Worm (Caenorhabditis elegans) whole organism, early embryonic: ENCODE data around the gene F48E8.4.

Source experiments
- B0310.2 ChIP-seq: sonication (generic microtip); optimal IDR thresholded peaks from 2 replicates; lab custom pipeline; 2016; ENCODE audit warnings: mild to moderate bottlenecking, missing genetic modification characterization, missing compliant biosample characterization
- F13C5.2 ChIP-seq: sonication (generic microtip); optimal IDR thresholded peaks from 2 replicates; lab custom pipeline; 2017; ENCODE audit warnings: mild to moderate bottlenecking, missing genetic modification characterization, inconsistent platforms, missing compliant biosample characterization
- aly-1 ChIP-seq: sonication (generic microtip); optimal IDR thresholded peaks from 2 replicates; lab custom pipeline; 2016; ENCODE audit warnings: missing genetic modification characterization, missing compliant biosample characterization
- ama-1 ChIP-seq: fragments of 150-350 bp; optimal IDR thresholded peaks from 2 replicates; lab custom pipeline; 2014
- ceh-13 ChIP-seq: fragments of 200-800 bp; sonication (Bioruptor generic); optimal IDR thresholded peaks from 2 replicates; lab custom pipeline; 2018; ENCODE audit warnings: mild to moderate bottlenecking, missing genetic modification characterization, missing compliant biosample characterization
- ceh-36 ChIP-seq: sonication (generic microtip); optimal IDR thresholded peaks from 2 replicates; lab custom pipeline; 2016; ENCODE audit warnings: missing genetic modification characterization, inconsistent platforms, missing compliant biosample characterization
- ets-7 ChIP-seq: sonication (generic microtip); optimal IDR thresholded peaks from 2 replicates; lab custom pipeline; 2016; ENCODE audit warnings: missing genotype, missing genetic modification characterization, missing compliant biosample characterization
- flt-1 ChIP-seq: fragments of 200-800 bp; sonication (Bioruptor generic); IDR thresholded peaks from 2 replicates; pipeline ENCODE4 v1.3.6; 2022; ENCODE audit warnings: missing genetic modification characterization, missing compliant biosample characterization
- hmbx-1 ChIP-seq: sonication (generic microtip); optimal IDR thresholded peaks from 2 replicates; lab custom pipeline; 2016; ENCODE audit warnings: mild to moderate bottlenecking, missing genetic modification characterization, missing compliant biosample characterization
- hmg-4 ChIP-seq: fragments of 200-800 bp; sonication (Bioruptor generic); optimal IDR thresholded peaks from 2 replicates; lab custom pipeline; 2018; ENCODE audit warnings: mild to moderate bottlenecking, missing genetic modification characterization, missing compliant biosample characterization
- hnd-1 ChIP-seq: sonication (generic microtip); optimal IDR thresholded peaks from 2 replicates; lab custom pipeline; 2016; ENCODE audit warnings: missing genetic modification characterization, missing compliant biosample characterization
- pes-1 ChIP-seq: fragments of 200-800 bp; sonication (Bioruptor generic); IDR thresholded peaks from 2 replicates; pipeline ENCODE4 v1.3.6; 2022; ENCODE audit warnings: missing genetic modification reagents, missing genetic modification characterization, missing compliant biosample characterization
- scrt-1 ChIP-seq: fragments of 200-800 bp; sonication (Bioruptor generic); IDR thresholded peaks from 2 replicates; pipeline ENCODE4 v1.3.6; 2022; ENCODE audit warnings: missing genetic modification characterization, missing compliant biosample characterization
- sea-1 ChIP-seq: fragments of 200-800 bp; sonication (Bioruptor generic); conservative IDR thresholded peaks from 2 replicates; pipeline ENCODE4 v1.3.6; 2022; ENCODE audit warnings: missing genetic modification characterization, missing compliant biosample characterization
- tbx-11 ChIP-seq: fragments of 200-800 bp; sonication (Bioruptor generic); IDR thresholded peaks from 2 replicates; pipeline ENCODE4 v1.3.6; 2022; ENCODE audit warnings: missing genetic modification characterization, missing compliant biosample characterization
- tbx-37 ChIP-seq: fragments of 200-800 bp; sonication (Bioruptor generic); conservative IDR thresholded peaks from 2 replicates; pipeline ENCODE4 v1.3.6; 2022; ENCODE audit warnings: missing genetic modification reagents, missing genetic modification characterization, missing compliant biosample characterization
- tra-4 ChIP-seq: sonication (generic microtip); optimal IDR thresholded peaks from 2 replicates; lab custom pipeline; 2017; ENCODE audit warnings: missing genetic modification characterization, missing compliant biosample characterization

F48E8.4 gene

DNA sequence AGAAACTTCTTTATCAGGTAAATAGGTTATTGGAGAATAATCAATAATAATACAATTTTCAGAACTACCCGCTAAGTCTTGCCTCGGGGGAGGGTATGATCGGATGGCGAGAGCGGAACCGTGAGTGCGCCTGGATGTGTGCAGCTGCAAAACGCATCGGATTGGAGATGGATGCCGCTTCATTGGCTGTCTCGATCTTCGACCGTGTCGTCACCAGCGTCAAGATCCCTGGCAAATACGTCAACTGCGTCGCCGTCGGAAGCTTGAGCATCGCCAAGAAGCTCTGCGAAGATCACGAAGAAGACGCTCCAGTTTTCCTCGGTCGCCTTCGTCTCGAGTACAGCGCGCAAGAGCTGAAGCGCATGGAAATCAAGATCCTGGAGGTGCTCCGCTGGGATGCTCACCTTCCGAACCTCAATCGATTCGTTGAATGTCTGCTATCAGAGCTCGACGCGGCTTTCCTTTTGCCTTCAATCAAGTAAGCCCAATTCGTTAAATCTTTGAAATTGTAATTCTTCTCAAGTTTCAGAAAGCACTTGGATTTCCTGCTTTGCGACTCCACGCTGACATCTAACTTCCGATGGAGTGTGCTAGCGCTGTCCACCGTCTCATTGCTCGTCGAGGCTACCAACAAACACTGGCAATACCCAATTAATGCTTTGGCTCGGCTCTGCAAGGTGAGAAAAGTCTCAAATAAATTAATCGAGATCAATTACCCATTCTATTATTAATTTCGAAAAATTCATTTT is 51.5 kb downstream of the F48E8.4 start:
- TF ChIP-seq pes-1 (GFP tag; lab: Robert Waterston, UW), result no peak
- no peak for TF ChIP-seq flt-1
- no peak for TF ChIP-seq hnd-1
- no peak for TF ChIP-seq ama-1 (lab: Kevin White, UChicago)
- no peak for TF ChIP-seq tbx-11 (GFP tag; lab: Robert Waterston, UW)
- TF ChIP-seq tra-4 (tag; lab: Kevin White, UChicago), result no peak
- no peak for TF ChIP-seq hmbx-1 (tag; lab: Kevin White, UChicago)
- no peak for TF ChIP-seq sea-1
- TF ChIP-seq ets-7 (tag; lab: Kevin White, UChicago), result no peak
- no peak for TF ChIP-seq ceh-13
- no peak for TF ChIP-seq tbx-37 (GFP tag; lab: Robert Waterston, UW)
- no peak for TF ChIP-seq hmg-4
- TF ChIP-seq aly-1 (tag; lab: Kevin White, UChicago), result no peak
- no peak for TF ChIP-seq B0310.2 (tag; lab: Kevin White, UChicago)
- TF ChIP-seq scrt-1 (GFP tag; lab: Robert Waterston, UW), result no peak
- TF ChIP-seq ceh-36, result no peak
- no peak for TF ChIP-seq F13C5.2 (tag; lab: Kevin White, UChicago)

DNA sequence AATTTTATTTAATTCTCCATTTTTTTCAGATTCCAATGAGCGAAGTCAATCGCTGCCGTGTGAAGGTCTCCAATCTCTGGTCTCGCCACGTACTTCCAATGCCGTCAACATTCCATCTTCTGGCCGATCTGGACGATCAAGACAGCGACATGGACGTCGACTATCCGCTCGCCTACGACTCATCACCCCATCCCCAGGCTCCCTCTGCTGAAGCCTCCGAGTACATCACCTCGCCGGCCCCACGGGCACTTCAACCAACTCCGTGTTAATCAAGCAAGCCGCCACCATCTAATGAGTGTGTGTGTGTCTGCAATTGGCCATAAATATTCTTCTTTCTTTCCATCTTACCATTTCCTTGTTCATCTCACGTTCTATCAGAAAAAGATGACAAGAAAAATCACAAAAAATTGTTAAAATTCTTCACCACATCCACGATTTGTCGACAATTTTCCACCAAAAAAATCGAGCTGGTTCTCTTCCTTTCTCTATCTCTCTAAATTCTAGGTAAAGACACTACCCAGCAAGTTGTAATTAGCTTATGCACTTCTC is 52.2 kb downstream of the F48E8.4 start:
- no peak for TF ChIP-seq tbx-11 (GFP tag; lab: Robert Waterston, UW)
- no peak for TF ChIP-seq F13C5.2 (tag; lab: Kevin White, UChicago)
- TF ChIP-seq ceh-13, result no peak
- no peak for TF ChIP-seq aly-1 (tag; lab: Kevin White, UChicago)
- TF ChIP-seq sea-1, result no peak

DNA sequence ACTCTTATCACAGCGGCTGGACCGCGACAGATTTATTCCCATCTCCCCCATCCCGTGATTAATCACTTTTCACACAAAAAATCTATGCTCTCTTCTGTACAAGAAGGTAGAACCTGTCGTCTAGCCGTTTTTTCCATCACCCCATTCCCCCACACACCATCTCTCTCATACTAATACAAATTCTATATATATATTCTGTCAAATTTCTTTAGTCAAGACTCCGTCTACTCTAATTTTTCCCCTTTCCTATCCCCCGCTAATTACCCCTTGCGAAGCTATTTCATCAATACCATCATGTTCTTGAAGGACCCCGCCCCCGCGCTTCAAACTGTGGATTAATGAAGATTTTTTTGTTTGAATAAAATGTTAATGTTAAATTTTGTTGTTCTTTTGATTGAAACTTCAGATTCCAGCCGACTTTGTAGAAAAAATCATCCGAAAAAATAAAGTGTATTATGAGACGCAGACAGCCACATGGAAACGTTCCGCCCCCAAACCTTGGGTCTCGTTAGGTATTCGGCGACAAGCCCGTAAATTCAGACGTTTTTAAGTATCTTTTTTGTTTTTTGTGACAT is 52.7 kb downstream of the F48E8.4 start:
- no peak for TF ChIP-seq hnd-1
- TF ChIP-seq hmg-4, result no peak
- TF ChIP-seq ets-7 (tag; lab: Kevin White, UChicago), result no peak
- no peak for TF ChIP-seq pes-1 (GFP tag; lab: Robert Waterston, UW)
- TF ChIP-seq flt-1, result no peak
- TF ChIP-seq tbx-11 (GFP tag; lab: Robert Waterston, UW), result no peak
- no peak for TF ChIP-seq sea-1
- TF ChIP-seq tra-4 (tag; lab: Kevin White, UChicago), result no peak
- TF ChIP-seq ceh-36, result no peak
- no peak for TF ChIP-seq scrt-1 (GFP tag; lab: Robert Waterston, UW)
- no peak for TF ChIP-seq ceh-13
- TF ChIP-seq F13C5.2 (tag; lab: Kevin White, UChicago), result no peak
- no peak for TF ChIP-seq ama-1 (lab: Kevin White, UChicago)
- TF ChIP-seq B0310.2 (tag; lab: Kevin White, UChicago), result no peak
- TF ChIP-seq hmbx-1 (tag; lab: Kevin White, UChicago), result no peak
- TF ChIP-seq aly-1 (tag; lab: Kevin White, UChicago), result no peak
- TF ChIP-seq tbx-37 (GFP tag; lab: Robert Waterston, UW), result no peak

DNA sequence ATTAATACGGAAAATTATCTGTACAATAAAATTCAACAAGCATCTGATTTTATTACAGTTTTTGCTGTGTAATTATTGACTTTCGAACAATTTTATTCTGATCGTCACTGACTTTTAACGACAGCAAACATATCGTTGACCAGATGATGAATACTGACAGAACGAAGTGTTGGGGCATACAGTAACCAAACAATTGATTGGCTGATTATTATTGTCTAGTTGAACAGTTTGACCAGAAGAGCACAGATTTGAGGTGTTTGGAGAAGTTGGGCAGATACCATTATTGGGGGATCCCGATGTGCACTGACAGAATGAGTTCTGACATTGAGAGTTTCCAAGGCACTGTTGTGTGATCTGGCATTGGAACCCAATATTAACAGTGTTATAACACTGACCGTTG is 53.5 kb downstream of the F48E8.4 start:
- TF ChIP-seq F13C5.2 (tag; lab: Kevin White, UChicago) (no peak), pes-1 (GFP tag; lab: Robert Waterston, UW) (no peak), ceh-36 (no peak), tbx-11 (GFP tag; lab: Robert Waterston, UW) (no peak), ets-7 (tag; lab: Kevin White, UChicago) (no peak), flt-1 (no peak), hnd-1 (no peak), ceh-13 (no peak), B0310.2 (tag; lab: Kevin White, UChicago) (no peak), aly-1 (tag; lab: Kevin White, UChicago) (no peak), sea-1 (no peak), tbx-37 (GFP tag; lab: Robert Waterston, UW) (no peak), ama-1 (lab: Kevin White, UChicago) (no peak), hmbx-1 (tag; lab: Kevin White, UChicago) (no peak), hmg-4 (no peak)

DNA sequence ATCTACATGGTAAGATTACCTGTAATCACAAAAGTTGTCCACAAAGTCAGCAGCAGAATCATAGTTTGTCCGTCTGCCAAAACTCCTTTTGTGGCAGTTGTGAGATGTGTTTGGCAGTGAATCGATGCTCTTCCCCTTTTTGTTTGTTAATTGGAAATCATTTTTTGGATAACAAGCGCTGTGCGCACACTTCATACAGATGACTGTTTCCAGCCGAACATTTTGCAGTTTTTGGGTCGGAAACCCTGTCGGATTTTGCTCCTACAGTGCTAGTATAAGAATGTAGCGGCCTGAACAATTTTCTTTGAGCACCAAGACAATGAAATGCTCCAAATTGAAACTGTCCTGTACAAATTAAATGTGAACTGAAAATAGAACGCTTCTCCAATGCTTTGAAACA is 55.3 kb downstream of the F48E8.4 start, which contains the start of gene D1044.7:
Gene D1044.7 (minus strand): TSS at position 101 of the 400 bp plus-strand sequence.
- no peak for TF ChIP-seq tra-4 (tag; lab: Kevin White, UChicago)
- no peak for TF ChIP-seq B0310.2 (tag; lab: Kevin White, UChicago)
- no peak for TF ChIP-seq hmbx-1 (tag; lab: Kevin White, UChicago)
- TF ChIP-seq F13C5.2 (tag; lab: Kevin White, UChicago), result no peak
- TF ChIP-seq ama-1 (lab: Kevin White, UChicago), result no peak
- no peak for TF ChIP-seq ceh-36
- TF ChIP-seq pes-1 (GFP tag; lab: Robert Waterston, UW), result no peak
- TF ChIP-seq scrt-1 (GFP tag; lab: Robert Waterston, UW), result no peak
- no peak for TF ChIP-seq sea-1
- no peak for TF ChIP-seq hnd-1
- TF ChIP-seq ceh-13, result no peak
- no peak for TF ChIP-seq tbx-37 (GFP tag; lab: Robert Waterston, UW)
- no peak for TF ChIP-seq aly-1 (tag; lab: Kevin White, UChicago)
- no peak for TF ChIP-seq tbx-11 (GFP tag; lab: Robert Waterston, UW)
- TF ChIP-seq hmg-4, result no peak
- TF ChIP-seq ets-7 (tag; lab: Kevin White, UChicago), result no peak
